Fruit fly (Drosophila melanogaster): Measurements from ENCODE around the gene eater.

The eater gene

DNA sequence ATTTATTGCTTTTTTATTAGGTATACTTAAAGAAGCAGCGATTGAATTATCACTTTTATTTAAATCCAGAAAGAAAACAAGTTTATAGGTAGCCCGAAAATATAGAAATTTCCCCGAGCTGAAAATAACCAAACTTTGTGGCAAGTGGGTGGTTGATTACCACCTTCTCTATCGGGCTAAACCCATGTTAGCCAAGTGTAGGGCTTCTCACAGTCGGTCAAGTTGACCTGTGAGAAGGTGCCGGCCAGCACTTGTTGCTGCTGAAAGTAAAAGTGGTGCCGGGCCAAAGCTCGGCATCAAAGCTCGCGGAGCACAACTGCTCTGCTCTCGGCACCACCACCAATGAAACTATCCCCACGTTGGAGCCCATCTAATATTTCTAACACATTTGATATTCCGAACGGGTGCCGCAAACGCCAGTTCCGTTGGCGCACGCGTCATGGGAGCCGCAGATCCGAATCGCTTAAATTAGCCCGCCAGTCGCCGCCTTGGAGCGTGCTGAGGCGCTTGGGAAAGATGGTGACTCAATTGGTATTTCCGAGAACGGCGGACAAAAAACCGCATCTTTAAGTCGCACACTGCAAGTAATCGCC lies 28.5 kb downstream of the eater start (continued):
- TF ChIP-seq CG17568 (GFP tag; optimal IDR thresholded peaks at IDR 0.05), result no peak
- peak; percentile 29 for TF ChIP-seq cg (GFP tag; optimal IDR thresholded peaks at IDR 0.05)
- TF ChIP-seq hkb (optimal IDR thresholded peaks at IDR 0.05), result no peak
- peak; percentile 15; the same call in 1 of the 2 replicates for TF ChIP-seq hkb (GFP tag; IDR thresholded peaks at IDR 0.05)
- TF ChIP-seq ind (GFP tag; optimal IDR thresholded peaks at IDR 0.05), result peak; percentile 20
- 0 out of 2 replicates have a peak, but pooled peaks have one; percentile 6 for TF ChIP-seq bowl (GFP tag; IDR thresholded peaks at IDR 0.05)

DNA sequence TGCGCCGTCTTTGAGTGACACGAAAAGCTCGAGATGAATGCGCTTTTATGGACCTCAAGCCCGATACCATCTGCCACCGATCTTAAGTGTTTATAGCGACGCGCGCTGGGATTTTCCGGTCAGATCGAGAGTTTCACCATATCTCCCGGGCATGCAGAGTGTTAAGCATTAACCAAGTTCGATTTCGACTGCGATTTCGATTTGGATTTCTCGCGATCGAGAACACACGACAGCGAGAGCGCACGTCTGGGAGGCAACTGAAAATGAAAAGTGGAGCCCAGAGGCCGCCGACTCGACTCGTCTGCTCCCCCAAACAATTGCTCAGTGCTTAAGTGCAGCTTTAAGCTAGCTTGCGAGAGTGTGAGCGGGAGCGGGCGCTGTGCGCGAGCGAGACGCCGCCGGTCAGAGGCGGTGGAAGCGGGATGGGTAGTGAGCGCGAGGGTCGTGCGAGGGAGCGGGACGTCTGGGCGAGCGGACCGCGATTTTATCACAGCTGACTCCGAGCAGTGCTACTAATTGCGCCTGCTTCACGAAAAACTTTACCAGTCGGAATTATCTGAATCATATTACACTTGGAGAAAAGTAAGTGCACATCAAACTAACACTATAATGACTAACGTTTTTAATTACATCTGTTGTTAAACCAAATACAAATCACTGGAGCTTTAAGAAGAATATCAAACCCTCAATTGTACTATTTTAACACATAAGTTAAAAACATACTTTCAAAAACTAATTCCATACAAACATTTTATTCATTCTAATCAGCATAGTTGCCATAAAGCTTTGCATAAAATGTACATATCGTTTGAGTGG lies 29.5 kb downstream of the eater start, which contains the start of gene spz:
Gene spz, minus strand, starts transcription at position 261 of the 816 bp plus-strand sequence.
- TF ChIP-seq cg (GFP tag; optimal IDR thresholded peaks at IDR 0.05), result no peak
- peak; percentile 14; the same call in 1 of the 2 replicates for TF ChIP-seq HLH3B (GFP tag; IDR thresholded peaks at IDR 0.05)
- TF ChIP-seq ttk (GFP tag; IDR thresholded peaks at IDR 0.05), result peak; percentile 25; the same call in 1 of the 2 replicates
- TF ChIP-seq CG2712 (tag; optimal IDR thresholded peaks at IDR 0.05), result no peak
- TF ChIP-seq H2.0 (GFP tag; IDR thresholded peaks at IDR 0.05), result no peak
- TF ChIP-seq CG10431 (GFP tag; optimal IDR thresholded peaks at IDR 0.05), result no peak
- TF ChIP-seq CG1647 (GFP tag; optimal IDR thresholded peaks at IDR 0.05), result no peak
- no peak for TF ChIP-seq dpn (GFP tag; optimal IDR thresholded peaks at IDR 0.05)
- TF ChIP-seq Sox102F (GFP tag; optimal IDR thresholded peaks at IDR 0.05), result peak; percentile 54
- no peak for TF ChIP-seq CG17568 (GFP tag; optimal IDR thresholded peaks at IDR 0.05)
- TF ChIP-seq Ravus (GFP tag; IDR thresholded peaks at IDR 0.05), result no peak
- TF ChIP-seq corto (GFP tag; optimal IDR thresholded peaks at IDR 0.05), result no peak
- TF ChIP-seq CG10366 (GFP tag; IDR thresholded peaks at IDR 0.05), result no peak
- TF ChIP-seq Sox100B (GFP tag; optimal IDR thresholded peaks at IDR 0.05), result peak; percentile 8
- TF ChIP-seq CG7987 (GFP tag; optimal IDR thresholded peaks at IDR 0.05), result no peak
- no peak for TF ChIP-seq lola (GFP tag; optimal IDR thresholded peaks at IDR 0.05)
- TF ChIP-seq grau (tag; optimal IDR thresholded peaks at IDR 0.05), result peak; percentile 18
- TF ChIP-seq Max (GFP tag; optimal IDR thresholded peaks at IDR 0.05), result no peak
- no peak for TF ChIP-seq HLH4C (GFP tag; IDR thresholded peaks at IDR 0.05; ENCODE audit: partially characterized antibody)
- TF ChIP-seq CG7556 (GFP tag; optimal IDR thresholded peaks at IDR 0.05), result no peak
- TF ChIP-seq fd96Cb (tag; optimal IDR thresholded peaks at IDR 0.05), result peak; percentile 6
- no peak for TF ChIP-seq Optix (GFP tag; IDR thresholded peaks at IDR 0.05)
- no peak for TF ChIP-seq CG15011 (GFP tag; optimal IDR thresholded peaks at IDR 0.05)
- TF ChIP-seq unc-4 (GFP tag; IDR thresholded peaks at IDR 0.05; ENCODE audit: partially characterized antibody), result 0 out of 2 replicates have a peak, but pooled peaks have one; percentile 26
- peak; percentile 58 for TF ChIP-seq CG11504 (tag; optimal IDR thresholded peaks at IDR 0.05)
- TF ChIP-seq CG12071 (GFP tag; optimal IDR thresholded peaks at IDR 0.05), result no peak
- TF ChIP-seq lov (optimal IDR thresholded peaks at IDR 0.05), result no peak
- no peak for TF ChIP-seq lov (GFP tag; IDR thresholded peaks at IDR 0.05)
- no peak for TF ChIP-seq CG8281 (tag; optimal IDR thresholded peaks at IDR 0.05)
- TF ChIP-seq tin (GFP tag; optimal IDR thresholded peaks at IDR 0.05), result no peak
- no peak for TF ChIP-seq tio (GFP tag; optimal IDR thresholded peaks at IDR 0.05)
- no peak for TF ChIP-seq Dip2 (GFP tag; IDR thresholded peaks at IDR 0.05)
- no peak for TF ChIP-seq dimm (GFP tag; IDR thresholded peaks at IDR 0.05)
- TF ChIP-seq zfh2 (GFP tag; optimal IDR thresholded peaks at IDR 0.05), result no peak
- no peak for TF ChIP-seq CG13296 (GFP tag; optimal IDR thresholded peaks at IDR 0.05)
- TF ChIP-seq CG32532 (GFP tag; IDR thresholded peaks at IDR 0.05), result no peak; the same call in none of the 2 replicates
- TF ChIP-seq pho (GFP tag; optimal IDR thresholded peaks at IDR 0.05), result peak; percentile 12
- no peak for TF ChIP-seq az2 (GFP tag; optimal IDR thresholded peaks at IDR 0.05)
- TF ChIP-seq fd64A (GFP tag; optimal IDR thresholded peaks at IDR 0.05), result no peak
- TF ChIP-seq CG7839 (tag; optimal IDR thresholded peaks at IDR 0.05), result peak; percentile 37
- peak; percentile 52 for TF ChIP-seq vvl (GFP tag; IDR thresholded peaks at IDR 0.05)
- no peak for TF ChIP-seq sens-2 (GFP tag; IDR thresholded peaks at IDR 0.05)
